Fruit fly (Drosophila melanogaster) ovary, adult (tissue): ENCODE measurements around the gene Ugt37B1.

Source experiments
- CG17801 ChIP-seq: fragments of 200-800 bp; optimal IDR thresholded peaks from 2 replicates; lab custom pipeline; 2019; ENCODE audit warnings: missing biosample characterization, mild to moderate bottlenecking, missing genetic modification characterization, moderate library complexity; ENCODE audit not compliant: partially characterized antibody

Gene Ugt37B1

DNA sequence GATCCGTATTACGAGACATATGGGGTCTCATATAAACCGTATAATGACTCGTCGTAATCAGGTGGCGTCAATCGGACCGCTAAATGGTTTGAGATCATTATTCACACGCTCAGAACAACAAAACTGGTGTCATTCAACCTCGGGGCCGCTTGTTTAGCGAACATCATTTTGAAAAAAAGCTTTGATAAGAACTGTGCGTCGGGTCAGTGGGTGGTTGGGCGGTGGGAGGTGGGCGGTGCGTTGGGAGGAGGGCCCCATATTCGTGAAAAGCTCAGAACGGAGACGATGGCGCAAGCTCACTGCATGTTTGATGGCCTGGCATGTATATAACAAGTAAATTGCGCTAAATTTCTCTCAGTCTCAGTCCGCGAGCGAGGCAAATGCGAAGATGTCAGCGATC is 30.6 kb downstream of the Ugt37B1 start, which contains the start of gene AANATL2:
Gene AANATL2 (plus strand): TSS at position 372 of the 400 bp plus-strand sequence.
- TF ChIP-seq CG17801: no peak

DNA sequence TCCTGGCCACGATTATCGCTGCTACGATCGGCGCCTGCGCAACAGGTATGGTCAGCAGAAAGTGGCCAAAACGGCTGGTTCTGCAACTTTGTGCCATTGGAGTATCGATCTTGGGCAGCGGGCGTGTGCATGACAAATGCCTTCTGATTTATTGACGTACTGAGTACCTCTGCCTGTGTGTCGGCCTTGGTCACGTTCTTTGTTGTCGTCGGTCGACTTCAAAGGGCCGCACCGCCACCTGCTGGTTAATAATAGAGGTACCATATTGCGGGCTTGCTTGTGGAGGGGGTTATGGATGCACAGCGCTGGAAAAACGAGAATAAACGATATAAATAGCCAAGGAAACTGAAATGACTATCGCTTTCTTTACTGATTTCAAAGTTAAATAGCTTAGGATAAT is 34.8 kb downstream of the Ugt37B1 start:
- TF ChIP-seq CG17801: no peak

DNA sequence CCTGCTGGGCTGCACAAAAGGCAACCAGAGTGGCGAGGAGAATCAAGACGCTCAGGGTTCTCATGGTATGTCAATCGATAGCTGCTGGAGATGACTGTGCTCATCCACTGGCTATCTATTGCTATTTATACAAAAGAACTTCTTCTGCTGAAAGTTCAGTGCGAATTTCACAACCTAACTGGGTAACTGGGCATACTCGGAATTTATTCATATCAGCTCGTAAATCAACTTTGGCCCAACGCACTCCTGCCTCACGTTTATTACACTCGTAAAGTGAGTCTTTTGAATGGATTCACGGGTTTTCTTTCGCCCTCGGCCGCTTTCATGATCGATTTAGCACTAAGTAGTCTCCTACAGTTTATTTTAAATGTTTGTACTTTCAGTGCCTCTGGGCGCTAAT is 39.5 kb downstream of the Ugt37B1 start, which contains the start of gene CG13983:
Gene CG13983 (minus strand): TSS at position 101 of the 400 bp plus-strand sequence.
- no peak for TF ChIP-seq CG17801

DNA sequence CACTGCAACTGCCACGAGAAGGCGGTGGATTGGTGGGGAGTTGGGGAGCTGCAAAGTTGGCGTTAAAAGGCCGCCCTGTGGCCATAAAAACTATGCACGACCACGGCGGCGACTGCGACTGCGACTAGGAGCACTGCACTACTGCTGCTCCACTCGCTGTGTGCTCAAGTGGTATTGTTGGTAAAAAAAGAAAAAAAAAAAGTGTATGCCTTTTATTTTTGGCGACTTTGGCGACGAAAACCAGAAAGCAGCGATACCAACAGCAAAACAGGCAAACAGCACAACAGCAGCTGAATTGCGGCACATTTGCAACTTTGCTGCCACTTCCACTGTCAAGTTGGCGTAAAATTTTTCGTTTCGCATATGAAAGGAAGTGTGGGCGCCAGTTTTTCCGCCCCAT is 46.5 kb downstream of the Ugt37B1 start:
- no peak for TF ChIP-seq CG17801

DNA sequence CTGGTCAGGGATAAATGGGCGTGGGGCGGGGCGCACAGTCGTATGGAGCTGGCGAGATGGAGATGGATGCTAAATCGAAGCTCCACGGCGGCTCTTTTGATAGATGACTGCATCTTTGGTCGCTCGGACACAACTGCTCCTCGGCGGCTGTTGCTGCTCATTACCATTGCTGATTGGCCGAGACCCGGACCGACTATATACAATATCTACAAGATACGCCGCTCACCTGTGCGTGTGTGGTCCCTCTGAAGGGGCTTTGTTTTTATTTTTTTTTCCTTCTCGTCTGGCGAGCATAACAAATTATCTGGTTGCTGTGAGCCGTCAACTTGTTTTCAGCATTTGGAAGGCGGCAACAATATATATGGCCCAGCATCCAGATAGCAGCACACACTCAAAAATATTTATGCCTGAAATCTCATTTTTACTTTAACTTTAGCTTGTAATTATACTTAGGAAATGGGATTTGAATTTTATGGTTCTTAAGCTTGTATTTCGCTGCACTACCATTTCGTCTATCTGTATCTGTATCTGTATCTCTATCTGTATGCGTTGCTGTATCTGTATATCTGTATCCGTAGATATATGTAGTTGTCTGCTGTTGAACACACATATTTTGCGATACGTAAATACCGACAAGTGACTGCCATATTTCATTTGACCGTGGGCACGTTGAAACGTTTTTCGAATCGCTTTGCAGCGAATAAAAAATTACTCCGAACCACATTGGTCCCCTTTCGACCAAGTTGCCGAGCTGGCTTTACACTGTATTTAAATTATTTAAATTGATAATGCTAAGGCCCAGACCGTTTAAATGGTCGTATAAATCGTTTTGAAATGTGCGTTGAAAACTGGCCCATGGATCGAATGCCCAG is 49.4 kb downstream of the Ugt37B1 start:
- no peak for TF ChIP-seq CG17801

DNA sequence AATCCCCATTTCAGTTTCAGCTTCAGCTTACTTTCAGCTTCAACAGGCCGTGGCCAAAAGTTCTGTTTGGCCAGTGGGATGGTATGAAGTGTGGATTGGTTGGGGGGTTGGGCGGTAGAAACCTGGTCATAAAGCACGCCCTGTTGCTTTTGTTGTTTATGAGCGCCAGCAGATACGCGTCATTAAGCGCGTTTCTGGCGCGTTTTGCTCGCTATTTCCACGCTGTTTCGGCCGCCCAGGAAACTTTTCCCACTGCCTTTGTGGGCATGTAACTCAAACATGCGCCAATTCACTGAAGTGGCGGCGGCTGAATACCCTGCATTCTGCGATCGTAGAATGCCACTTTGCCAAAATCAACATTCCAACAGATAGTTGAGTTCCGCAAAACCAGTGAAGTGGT is 51.1 kb downstream of the Ugt37B1 start:
- TF ChIP-seq CG17801: no peak
